Worm (Caenorhabditis elegans) whole organism, L2 larva: ENCODE measurements around the gene K11H3.8.
A peak's percentile ranks its signal among the peaks of the same experiment; 100 is the strongest.

Source experiments
- C34F6.9 ChIP-seq: fragments of 150-350 bp; optimal IDR thresholded peaks from 2 replicates; lab custom pipeline; 2014; ENCODE audit warnings: missing biosample characterization, missing genetic modification characterization
- F13H6.1 ChIP-seq: sonication (generic microtip); optimal IDR thresholded peaks from 2 replicates; lab custom pipeline; 2016; ENCODE audit warnings: missing genetic modification characterization, missing compliant biosample characterization
- R02D3.7 ChIP-seq: fragments of 150-350 bp; optimal IDR thresholded peaks from 2 replicates; lab custom pipeline; 2014; ENCODE audit warnings: missing biosample characterization, missing genetic modification characterization
- ZK546.5 ChIP-seq: sonication (generic microtip); optimal IDR thresholded peaks from 2 replicates; lab custom pipeline; 2017; ENCODE audit warnings: missing biosample characterization, missing genetic modification characterization
- aly-2 ChIP-seq: fragments of 150-350 bp; optimal IDR thresholded peaks from 2 replicates; lab custom pipeline; 2014; ENCODE audit warnings: missing biosample characterization, missing genetic modification characterization
- ama-1 ChIP-seq: fragments of 150-350 bp; optimal IDR thresholded peaks from 2 replicates; lab custom pipeline; 2018; ENCODE audit warnings: inconsistent platforms
- ceh-16 ChIP-seq: fragments of 150-350 bp; optimal IDR thresholded peaks from 2 replicates; lab custom pipeline; 2014; ENCODE audit warnings: missing biosample characterization, missing genetic modification characterization
- ceh-82 ChIP-seq: fragments of 150-350 bp; optimal IDR thresholded peaks from 2 replicates; lab custom pipeline; 2014; ENCODE audit warnings: missing biosample characterization, missing genetic modification characterization
- crh-2 ChIP-seq: sonication (generic microtip); optimal IDR thresholded peaks from 2 replicates; lab custom pipeline; 2017; ENCODE audit warnings: missing biosample characterization, missing genetic modification characterization
- dmd-4 ChIP-seq: sonication (generic microtip); optimal IDR thresholded peaks from 2 replicates; lab custom pipeline; 2017; ENCODE audit warnings: missing biosample characterization, missing genetic modification characterization
- egl-27 ChIP-seq: sonication (generic microtip); optimal IDR thresholded peaks from 3 replicates; lab custom pipeline; 2017; ENCODE audit warnings: missing biosample characterization, missing genetic modification reagents, missing genetic modification characterization
- elt-1 ChIP-seq: fragments of 150-350 bp; optimal IDR thresholded peaks from 2 replicates; lab custom pipeline; 2014; ENCODE audit warnings: missing biosample characterization, missing genetic modification characterization
- elt-3 ChIP-seq: sonication (generic microtip); optimal IDR thresholded peaks from 2 replicates; lab custom pipeline; 2017; ENCODE audit warnings: missing biosample characterization, missing genetic modification characterization
- fos-1 ChIP-seq: fragments of 150-350 bp; optimal IDR thresholded peaks from 2 replicates; lab custom pipeline; 2014; ENCODE audit warnings: missing biosample characterization, missing genetic modification characterization
- gmeb-1 ChIP-seq: fragments of 150-350 bp; optimal IDR thresholded peaks from 2 replicates; lab custom pipeline; 2014; ENCODE audit warnings: missing biosample characterization, missing genetic modification characterization
- lin-13 ChIP-seq: fragments of 150-350 bp; optimal IDR thresholded peaks from 2 replicates; lab custom pipeline; 2014; ENCODE audit warnings: missing biosample characterization, missing genetic modification reagents, missing genetic modification characterization
- lin-39 ChIP-seq: fragments of 150-350 bp; optimal IDR thresholded peaks from 2 replicates; lab custom pipeline; 2014; ENCODE audit warnings: missing biosample characterization, missing genetic modification reagents, missing genetic modification characterization
- lsy-2 ChIP-seq, 2 experiments: fragments of 150-350 bp in 1 of 2; sonication (generic microtip) in 1 of 2; optimal IDR thresholded peaks; 2 replicates each; lab custom pipeline; 2014 to 2017; ENCODE audit warnings: missing biosample characterization in 2 of 2, missing genetic modification characterization in 2 of 2
- mab-5 ChIP-seq: fragments of 150-350 bp; optimal IDR thresholded peaks from 2 replicates; lab custom pipeline; 2014; ENCODE audit warnings: missing biosample characterization, missing genetic modification characterization
- mbf-1 ChIP-seq: sonication (generic microtip); optimal IDR thresholded peaks from 2 replicates; lab custom pipeline; 2017; ENCODE audit warnings: missing biosample characterization, missing genetic modification characterization
- nhr-10 ChIP-seq: sonication (generic microtip); optimal IDR thresholded peaks from 2 replicates; lab custom pipeline; 2017; ENCODE audit warnings: missing biosample characterization, missing genetic modification characterization
- nhr-12 ChIP-seq: fragments of 150-350 bp; optimal IDR thresholded peaks from 2 replicates; lab custom pipeline; 2014; ENCODE audit warnings: missing biosample characterization, missing genetic modification characterization
- nhr-129 ChIP-seq: fragments of 150-350 bp; optimal IDR thresholded peaks from 2 replicates; lab custom pipeline; 2014; ENCODE audit warnings: missing biosample characterization, missing genetic modification characterization
- nhr-21 ChIP-seq: fragments of 150-350 bp; optimal IDR thresholded peaks from 2 replicates; lab custom pipeline; 2014; ENCODE audit warnings: missing biosample characterization, missing genetic modification characterization
- nhr-237 ChIP-seq: fragments of 150-350 bp; optimal IDR thresholded peaks from 2 replicates; lab custom pipeline; 2014; ENCODE audit warnings: missing biosample characterization, missing genetic modification characterization
- nhr-6 ChIP-seq: fragments of 150-350 bp; optimal IDR thresholded peaks from 2 replicates; lab custom pipeline; 2014; ENCODE audit warnings: missing biosample characterization, missing genetic modification characterization
- sem-4 ChIP-seq: fragments of 150-350 bp; optimal IDR thresholded peaks from 2 replicates; lab custom pipeline; 2014; ENCODE audit warnings: missing biosample characterization, missing genetic modification reagents, missing genetic modification characterization
- skn-1 ChIP-seq: sonication (generic microtip); optimal IDR thresholded peaks from 2 replicates; lab custom pipeline; 2017; ENCODE audit warnings: missing biosample characterization, missing genetic modification characterization
- sma-3 ChIP-seq: sonication (generic microtip); optimal IDR thresholded peaks from 2 replicates; lab custom pipeline; 2016; ENCODE audit warnings: missing genetic modification reagents, missing genetic modification characterization, missing compliant biosample characterization
- snpc-4 ChIP-seq: fragments of 150-350 bp; optimal IDR thresholded peaks from 2 replicates; lab custom pipeline; 2014; ENCODE audit warnings: missing biosample characterization, missing genetic modification characterization
- unc-39 ChIP-seq: fragments of 150-350 bp; optimal IDR thresholded peaks from 2 replicates; lab custom pipeline; 2014; ENCODE audit warnings: missing biosample characterization, missing genetic modification characterization
- zag-1 ChIP-seq: fragments of 150-350 bp; optimal IDR thresholded peaks from 2 replicates; lab custom pipeline; 2014; ENCODE audit warnings: missing biosample characterization, missing genetic modification characterization
- ztf-1 ChIP-seq: fragments of 200-800 bp; sonication (Bioruptor generic); conservative IDR thresholded peaks from 2 replicates; pipeline ENCODE4 v1.3.6; 2022; ENCODE audit warnings: missing genetic modification characterization, missing compliant biosample characterization
- ztf-11 ChIP-seq: sonication (generic microtip); optimal IDR thresholded peaks from 2 replicates; lab custom pipeline; 2017; ENCODE audit warnings: missing biosample characterization, missing genetic modification characterization

K11H3.8 gene

ce11 chrIII:9849950-9850349, 15.0 kb downstream of the K11H3.8 start:
- TF ChIP-seq fos-1 (tag; lab: Kevin White, UChicago): peak; percentile 57
- no peak for TF ChIP-seq mbf-1 (tag; lab: Kevin White, UChicago)
- TF ChIP-seq nhr-21 (tag; lab: Kevin White, UChicago): peak; percentile 41
- TF ChIP-seq nhr-129 (tag; lab: Kevin White, UChicago): peak; percentile 5
- TF ChIP-seq skn-1: peak; percentile 74
- TF ChIP-seq sem-4 (tag; lab: Kevin White, UChicago): no peak
- no peak for TF ChIP-seq nhr-237 (tag; lab: Kevin White, UChicago)
- no peak for TF ChIP-seq zag-1 (tag; lab: Kevin White, UChicago)
- no peak for TF ChIP-seq ceh-16
- no peak for TF ChIP-seq nhr-10
- no peak for TF ChIP-seq F13H6.1 (tag; lab: Kevin White, UChicago)
- no peak for TF ChIP-seq mab-5
- TF ChIP-seq lin-39 (tag; lab: Kevin White, UChicago): no peak
- peak; percentile 46 for TF ChIP-seq sma-3 (GFP tag; lab: Kevin White, UChicago)
- TF ChIP-seq lsy-2 (tag; optimal IDR thresholded peaks at IDR 0.05; lab: Kevin White, UChicago): no peak
- TF ChIP-seq gmeb-1 (tag; lab: Kevin White, UChicago): peak; percentile 23
- peak; percentile 29 for TF ChIP-seq crh-2 (tag; lab: Kevin White, UChicago)
- TF ChIP-seq ama-1 (lab: Kevin White, UChicago): no peak

- TF ChIP-seq egl-27 (tag; lab: Kevin White, UChicago) (no peak), fos-1 (tag; lab: Kevin White, UChicago) (peak; percentile 6)
These were observed 15.9 kb downstream of the K11H3.8 start for ce11 chrIII:9850877-9851276.

- TF ChIP-seq nhr-129 (tag; lab: Kevin White, UChicago) (peak; percentile 10), fos-1 (tag; lab: Kevin White, UChicago) (no peak), C34F6.9 (tag; lab: Kevin White, UChicago) (peak; percentile 5)
These were observed 16.6 kb downstream of the K11H3.8 start, which contains the start of gene K11H3.3 for ce11 chrIII:9851547-9851946. K11H3.3 (plus strand) TSS chrIII:9851854.

- TF ChIP-seq mab-5 (no peak), nhr-21 (tag; lab: Kevin White, UChicago) (peak; percentile 7), lsy-2 (tag; optimal IDR thresholded peaks at IDR 0.05; lab: Kevin White, UChicago) (no peak), ZK546.5 (tag; lab: Kevin White, UChicago) (no peak), nhr-129 (tag; lab: Kevin White, UChicago) (no peak)
These were observed 19.0 kb downstream of the K11H3.8 start for ce11 chrIII:9853667-9854620.

- no peak for TF ChIP-seq nhr-237 (tag; lab: Kevin White, UChicago)
- TF ChIP-seq skn-1: no peak
- no peak for TF ChIP-seq gmeb-1 (tag; lab: Kevin White, UChicago)
- TF ChIP-seq ztf-1 (GFP tag; lab: Robert Waterston, UW): no peak
- no peak for TF ChIP-seq nhr-12 (tag; lab: Kevin White, UChicago)
- TF ChIP-seq aly-2: no peak
- no peak for TF ChIP-seq ama-1 (lab: Kevin White, UChicago)
- TF ChIP-seq dmd-4 (tag; lab: Kevin White, UChicago): no peak
These were observed 20.0 kb downstream of the K11H3.8 start for ce11 chrIII:9854960-9855359.

- TF ChIP-seq gmeb-1 (tag; lab: Kevin White, UChicago): no peak
- peak; percentile 50 for TF ChIP-seq crh-2 (tag; lab: Kevin White, UChicago)
- TF ChIP-seq nhr-12 (tag; lab: Kevin White, UChicago): no peak
- TF ChIP-seq unc-39 (tag; lab: Kevin White, UChicago): no peak
- no peak for TF ChIP-seq ceh-16
- no peak for TF ChIP-seq egl-27 (tag; lab: Kevin White, UChicago)
- TF ChIP-seq nhr-6 (tag; lab: Kevin White, UChicago): no peak
- no peak for TF ChIP-seq mbf-1 (tag; lab: Kevin White, UChicago)
- no peak for TF ChIP-seq ceh-82 (tag; lab: Kevin White, UChicago)
- TF ChIP-seq elt-3 (tag; lab: Kevin White, UChicago): no peak
- TF ChIP-seq lsy-2 (tag; optimal IDR thresholded peaks at IDR 0.05; lab: Kevin White, UChicago): peak in 1 of 2 experiments; percentile 6
- no peak for TF ChIP-seq lin-39 (tag; lab: Kevin White, UChicago)
- TF ChIP-seq fos-1 (tag; lab: Kevin White, UChicago): peak; percentile 56
- TF ChIP-seq R02D3.7: no peak
- no peak for TF ChIP-seq lin-13
- no peak for TF ChIP-seq ztf-11 (tag; lab: Kevin White, UChicago)
- no peak for TF ChIP-seq elt-1 (tag; lab: Kevin White, UChicago)
- TF ChIP-seq snpc-4 (tag; lab: Kevin White, UChicago): no peak
- no peak for TF ChIP-seq zag-1 (tag; lab: Kevin White, UChicago)
These were observed 22.1 kb downstream of the K11H3.8 start for ce11 chrIII:9857110-9857509.
